Worm (Caenorhabditis elegans) whole organism, L3 larva: Measurements from ENCODE around the gene cwf-19L2.

ENCODE experiments used
- R02D3.7 ChIP-seq: fragments of 150-350 bp; optimal IDR thresholded peaks from 2 replicates; lab custom pipeline; 2014; ENCODE audit warnings: missing biosample characterization, missing genetic modification characterization
- ZK546.5 ChIP-seq: sonication (generic microtip); optimal IDR thresholded peaks from 2 replicates; lab custom pipeline; 2017; ENCODE audit warnings: missing biosample characterization, missing genetic modification characterization
- ama-1 ChIP-seq: fragments of 150-350 bp; optimal IDR thresholded peaks from 2 replicates; lab custom pipeline; 2018
- ceh-16 ChIP-seq: sonication (generic microtip); optimal IDR thresholded peaks from 2 replicates; lab custom pipeline; 2017; ENCODE audit warnings: missing biosample characterization, missing genetic modification characterization
- ceh-28 ChIP-seq: fragments of 150-350 bp; optimal IDR thresholded peaks from 2 replicates; lab custom pipeline; 2014; ENCODE audit warnings: missing biosample characterization, missing genetic modification reagents, missing genetic modification characterization
- egl-5 ChIP-seq: fragments of 150-350 bp; optimal IDR thresholded peaks from 2 replicates; lab custom pipeline; 2017; ENCODE audit warnings: missing biosample characterization, missing genetic modification reagents, missing genetic modification characterization, inconsistent platforms
- elt-1 ChIP-seq: fragments of 150-350 bp; optimal IDR thresholded peaks from 2 replicates; lab custom pipeline; 2014; ENCODE audit warnings: missing biosample characterization, missing genetic modification characterization
- elt-2 ChIP-seq: sonication (generic microtip); optimal IDR thresholded peaks from 2 replicates; lab custom pipeline; 2016; ENCODE audit warnings: missing genetic modification reagents, mild to moderate bottlenecking, missing genetic modification characterization, missing compliant biosample characterization
- elt-3 ChIP-seq, 3 experiments: fragments of 150-350 bp in 1 of 3; sonication (generic microtip) in 2 of 3; optimal IDR thresholded peaks; 2 replicates in 2 of 3; 4 replicates in 1 of 3; lab custom pipeline; 2014 to 2017; ENCODE audit warnings: missing biosample characterization in 3 of 3, missing genetic modification characterization in 3 of 3
- eor-1 ChIP-seq, 2 experiments: fragments of 150-350 bp; optimal IDR thresholded peaks; 2 replicates each; lab custom pipeline; 2014 to 2018; ENCODE audit warnings: missing biosample characterization in 2 of 2, missing genetic modification characterization in 2 of 2
- fkh-10 ChIP-seq: sonication (generic microtip); optimal IDR thresholded peaks from 2 replicates; lab custom pipeline; 2017; ENCODE audit warnings: missing biosample characterization, missing genetic modification reagents, missing genetic modification characterization
- fkh-2 ChIP-seq: fragments of 150-350 bp; optimal IDR thresholded peaks from 2 replicates; lab custom pipeline; 2014; ENCODE audit warnings: missing biosample characterization, missing genetic modification reagents, missing genetic modification characterization
- fos-1 ChIP-seq: fragments of 150-350 bp; optimal IDR thresholded peaks from 2 replicates; lab custom pipeline; 2014; ENCODE audit warnings: missing biosample characterization, missing genetic modification characterization
- hmg-11 ChIP-seq: sonication (generic microtip); optimal IDR thresholded peaks from 2 replicates; lab custom pipeline; 2016; ENCODE audit warnings: missing genetic modification characterization, missing compliant biosample characterization
- lsy-12 ChIP-seq: sonication (generic microtip); optimal IDR thresholded peaks from 2 replicates; lab custom pipeline; 2016; ENCODE audit warnings: mild to moderate bottlenecking, missing genetic modification characterization, missing compliant biosample characterization
- mdl-1 ChIP-seq: fragments of 150-350 bp; optimal IDR thresholded peaks from 2 replicates; lab custom pipeline; 2014; ENCODE audit warnings: missing biosample characterization, missing genetic modification characterization
- nfya-1 ChIP-seq: sonication (generic microtip); optimal IDR thresholded peaks from 2 replicates; lab custom pipeline; 2017; ENCODE audit warnings: missing genetic modification characterization, mild to moderate bottlenecking, missing compliant biosample characterization, antibody characterized with exemption, moderate library complexity; ENCODE audit not compliant: insufficient read depth
- nhr-11 ChIP-seq: fragments of 150-350 bp; optimal IDR thresholded peaks from 2 replicates; lab custom pipeline; 2014; ENCODE audit warnings: missing biosample characterization, missing genetic modification characterization
- nhr-23 ChIP-seq: fragments of 150-350 bp; optimal IDR thresholded peaks from 2 replicates; lab custom pipeline; 2014; ENCODE audit warnings: missing biosample characterization, missing genetic modification reagents, missing genetic modification characterization
- nhr-237 ChIP-seq: fragments of 150-350 bp; optimal IDR thresholded peaks from 2 replicates; lab custom pipeline; 2014; ENCODE audit warnings: missing biosample characterization, missing genetic modification characterization
- nhr-25 ChIP-seq: sonication (generic microtip); optimal IDR thresholded peaks from 2 replicates; lab custom pipeline; 2017; ENCODE audit warnings: missing biosample characterization, missing genetic modification characterization
- nhr-28 ChIP-seq: fragments of 150-350 bp; optimal IDR thresholded peaks from 2 replicates; lab custom pipeline; 2014; ENCODE audit warnings: missing biosample characterization, missing genetic modification characterization
- nhr-43 ChIP-seq: sonication (generic microtip); optimal IDR thresholded peaks from 2 replicates; lab custom pipeline; 2016; ENCODE audit warnings: mild to moderate bottlenecking, missing genetic modification characterization, missing compliant biosample characterization; ENCODE audit not compliant: poor library complexity, severe bottlenecking
- nhr-67 ChIP-seq: fragments of 150-350 bp; optimal IDR thresholded peaks from 2 replicates; lab custom pipeline; 2014; ENCODE audit warnings: missing biosample characterization, missing genetic modification characterization
- nhr-76 ChIP-seq: fragments of 150-350 bp; sonication (generic microtip); optimal IDR thresholded peaks from 5 replicates; lab custom pipeline; 2014; ENCODE audit warnings: missing biosample characterization, missing genetic modification characterization
- nhr-77 ChIP-seq: fragments of 150-350 bp; optimal IDR thresholded peaks from 2 replicates; lab custom pipeline; 2014; ENCODE audit warnings: missing biosample characterization, missing genetic modification characterization
- pqm-1 ChIP-seq: fragments of 150-350 bp; optimal IDR thresholded peaks from 2 replicates; lab custom pipeline; 2017; ENCODE audit warnings: missing biosample characterization, missing genetic modification characterization, inconsistent platforms
- sea-2 ChIP-seq: fragments of 150-350 bp; sonication (generic microtip); optimal IDR thresholded peaks from 4 replicates; lab custom pipeline; 2014; ENCODE audit warnings: missing biosample characterization, missing genetic modification reagents, missing genetic modification characterization
- skn-1 ChIP-seq: fragments of 150-350 bp; optimal IDR thresholded peaks from 2 replicates; lab custom pipeline; 2014; ENCODE audit warnings: missing biosample characterization, missing genetic modification characterization
- tbx-2 ChIP-seq: sonication (generic microtip); optimal IDR thresholded peaks from 2 replicates; lab custom pipeline; 2016; ENCODE audit warnings: mild to moderate bottlenecking, missing genetic modification characterization, missing compliant biosample characterization
- unc-62 ChIP-seq: fragments of 150-350 bp; sonication (generic microtip); optimal IDR thresholded peaks from 4 replicates; lab custom pipeline; 2014; ENCODE audit warnings: missing biosample characterization, missing genetic modification reagents, missing genetic modification characterization
- ztf-11 ChIP-seq: fragments of 150-350 bp; optimal IDR thresholded peaks from 2 replicates; lab custom pipeline; 2014; ENCODE audit warnings: missing biosample characterization, missing genetic modification characterization

cwf-19L2 gene

ce11 chrIII:7298045-7298444 is 4.6 kb downstream of the cwf-19L2 start:
- no peak for TF ChIP-seq ZK546.5 (tag; lab: Kevin White, UChicago)
- no peak for TF ChIP-seq skn-1 (tag; lab: Kevin White, UChicago)
- no peak for TF ChIP-seq hmg-11 (tag; lab: Kevin White, UChicago)
- TF ChIP-seq nhr-25: peak; percentile 52
- no peak for TF ChIP-seq eor-1 (tag; optimal IDR thresholded peaks at IDR 0.05; lab: Kevin White, UChicago)
- peak; percentile 58 for TF ChIP-seq elt-1 (tag; lab: Kevin White, UChicago)
- TF ChIP-seq ama-1 (lab: Kevin White, UChicago): peak; percentile 41
- TF ChIP-seq tbx-2 (tag; lab: Kevin White, UChicago): no peak
- TF ChIP-seq nhr-23: peak; percentile 9
- no peak for TF ChIP-seq sea-2 (GFP tag; lab: Kevin White, UChicago)
- no peak for TF ChIP-seq egl-5
- TF ChIP-seq fkh-10 (GFP tag; lab: Kevin White, UChicago): no peak
- TF ChIP-seq pqm-1: no peak
- no peak for TF ChIP-seq R02D3.7 (tag; lab: Kevin White, UChicago)
- TF ChIP-seq, all 47 proteins: peak for 4

- TF ChIP-seq nhr-76 (no peak), fos-1 (tag; lab: Kevin White, UChicago) (no peak), nhr-23 (peak; percentile 41), ztf-11 (tag; lab: Kevin White, UChicago) (no peak), nhr-25 (peak; percentile 48)
These were observed 6.0 kb downstream of the cwf-19L2 start, which contains the start of the genes B0361.14 and B0361.9 for ce11 chrIII:7299466-7299865. B0361.14 (minus strand) TSS chrIII:7299531. B0361.9 (minus strand) TSS chrIII:7299631.

ce11 chrIII:7300169-7300568 is 6.7 kb downstream of the cwf-19L2 start:
- TF ChIP-seq nhr-43: peak; percentile 67
- TF ChIP-seq unc-62 (GFP tag; lab: Kevin White, UChicago): no peak
- peak; percentile 94 for TF ChIP-seq elt-1 (tag; lab: Kevin White, UChicago)
- peak; percentile 89 for TF ChIP-seq nhr-25
- no peak for TF ChIP-seq nhr-28 (tag; lab: Kevin White, UChicago)
- peak; percentile 81 for TF ChIP-seq nhr-23
- TF ChIP-seq mdl-1 (tag; lab: Kevin White, UChicago): peak; percentile 11

- TF ChIP-seq pqm-1: no peak
- TF ChIP-seq ceh-28 (tag; lab: Kevin White, UChicago): no peak
- no peak for TF ChIP-seq nfya-1 (tag; lab: Kevin White, UChicago)
- TF ChIP-seq nhr-77 (tag; lab: Kevin White, UChicago): no peak
- TF ChIP-seq nhr-237 (tag; lab: Kevin White, UChicago): no peak
- TF ChIP-seq nhr-67 (tag; lab: Kevin White, UChicago): no peak
- TF ChIP-seq nhr-25: no peak
- no peak for TF ChIP-seq egl-5
- TF ChIP-seq elt-3 (tag; optimal IDR thresholded peaks at IDR 0.05; lab: Kevin White, UChicago): no peak
- TF ChIP-seq fkh-2 (tag; lab: Kevin White, UChicago): no peak
- no peak for TF ChIP-seq ZK546.5 (tag; lab: Kevin White, UChicago)
- no peak for TF ChIP-seq sea-2 (GFP tag; lab: Kevin White, UChicago)
- no peak for TF ChIP-seq fos-1 (tag; lab: Kevin White, UChicago)
- no peak for TF ChIP-seq ceh-16 (tag; lab: Kevin White, UChicago)
- no peak for TF ChIP-seq eor-1 (tag; optimal IDR thresholded peaks at IDR 0.05; lab: Kevin White, UChicago)
- no peak for TF ChIP-seq nhr-28 (tag; lab: Kevin White, UChicago)
- no peak for TF ChIP-seq mdl-1 (tag; lab: Kevin White, UChicago)
- no peak for TF ChIP-seq nhr-11
These were observed 7.3 kb downstream of the cwf-19L2 start for ce11 chrIII:7300763-7301162.

- no peak for TF ChIP-seq fkh-2 (tag; lab: Kevin White, UChicago)
- TF ChIP-seq nhr-11: no peak
- TF ChIP-seq elt-1 (tag; lab: Kevin White, UChicago): peak; percentile 83
- TF ChIP-seq sea-2 (GFP tag; lab: Kevin White, UChicago): no peak
- TF ChIP-seq nhr-77 (tag; lab: Kevin White, UChicago): no peak
- no peak for TF ChIP-seq ceh-16 (tag; lab: Kevin White, UChicago)
- no peak for TF ChIP-seq eor-1 (tag; optimal IDR thresholded peaks at IDR 0.05; lab: Kevin White, UChicago)
- TF ChIP-seq fos-1 (tag; lab: Kevin White, UChicago): no peak
- TF ChIP-seq ZK546.5 (tag; lab: Kevin White, UChicago): no peak
- TF ChIP-seq nhr-25: peak; percentile 22
- no peak for TF ChIP-seq elt-2 (tag; lab: Kevin White, UChicago)
- TF ChIP-seq lsy-12 (tag; lab: Kevin White, UChicago): no peak
- TF ChIP-seq ztf-11 (tag; lab: Kevin White, UChicago): no peak
These were observed 8.2 kb downstream of the cwf-19L2 start for ce11 chrIII:7301668-7302067.
